Worm (Caenorhabditis elegans) whole organism, mixed stage, embryonic: Measurements from ENCODE around the gene C24A3.2.

ENCODE experiments used
- ces-1 ChIP-seq: fragments of 150-350 bp; optimal IDR thresholded peaks from 2 replicates; lab custom pipeline; 2014; ENCODE audit warnings: missing biosample characterization, missing genetic modification reagents, missing genetic modification characterization
- elt-3 ChIP-seq: fragments of 150-350 bp; optimal IDR thresholded peaks from 2 replicates; lab custom pipeline; 2014; ENCODE audit warnings: missing biosample characterization, missing genetic modification characterization
- hlh-1 ChIP-seq: fragments of 150-350 bp; optimal IDR thresholded peaks from 2 replicates; lab custom pipeline; 2014; ENCODE audit warnings: missing biosample characterization, missing genetic modification reagents, missing genetic modification characterization
- lin-13 ChIP-seq: fragments of 150-350 bp; optimal IDR thresholded peaks from 2 replicates; lab custom pipeline; 2014; ENCODE audit warnings: missing biosample characterization, missing genetic modification characterization
- mep-1 ChIP-seq: fragments of 150-350 bp; optimal IDR thresholded peaks from 2 replicates; lab custom pipeline; 2017; ENCODE audit warnings: missing biosample characterization, missing genetic modification reagents, missing genetic modification characterization, inconsistent platforms
- mls-2 ChIP-seq: sonication (generic microtip); optimal IDR thresholded peaks from 2 replicates; lab custom pipeline; 2016; ENCODE audit warnings: mild to moderate bottlenecking, missing genetic modification characterization, moderate library complexity, missing compliant biosample characterization
- nhr-12 ChIP-seq: fragments of 150-350 bp; optimal IDR thresholded peaks from 2 replicates; lab custom pipeline; 2014; ENCODE audit warnings: missing biosample characterization, missing genetic modification characterization
- nhr-76 ChIP-seq: sonication (generic microtip); optimal IDR thresholded peaks from 2 replicates; lab custom pipeline; 2017; ENCODE audit warnings: missing biosample characterization, missing genetic modification characterization
- snpc-4 ChIP-seq: fragments of 150-350 bp; optimal IDR thresholded peaks from 2 replicates; lab custom pipeline; 2014; ENCODE audit warnings: missing biosample characterization, missing genetic modification characterization
- tbx-8 ChIP-seq: fragments of 200-800 bp; sonication (Bioruptor generic); optimal IDR thresholded peaks from 2 replicates; lab custom pipeline; 2018; ENCODE audit warnings: mild to moderate bottlenecking, missing genetic modification characterization, moderate library complexity, missing compliant biosample characterization
- unc-39 ChIP-seq: fragments of 150-350 bp; optimal IDR thresholded peaks from 2 replicates; lab custom pipeline; 2014; ENCODE audit warnings: missing biosample characterization, missing genetic modification characterization
- unc-62 ChIP-seq: fragments of 150-350 bp; optimal IDR thresholded peaks from 2 replicates; lab custom pipeline; 2014; ENCODE audit warnings: missing biosample characterization, missing genetic modification reagents, missing genetic modification characterization
- ztf-11 ChIP-seq: fragments of 150-350 bp; optimal IDR thresholded peaks from 2 replicates; lab custom pipeline; 2014; ENCODE audit warnings: missing biosample characterization, missing genetic modification characterization

DNA sequence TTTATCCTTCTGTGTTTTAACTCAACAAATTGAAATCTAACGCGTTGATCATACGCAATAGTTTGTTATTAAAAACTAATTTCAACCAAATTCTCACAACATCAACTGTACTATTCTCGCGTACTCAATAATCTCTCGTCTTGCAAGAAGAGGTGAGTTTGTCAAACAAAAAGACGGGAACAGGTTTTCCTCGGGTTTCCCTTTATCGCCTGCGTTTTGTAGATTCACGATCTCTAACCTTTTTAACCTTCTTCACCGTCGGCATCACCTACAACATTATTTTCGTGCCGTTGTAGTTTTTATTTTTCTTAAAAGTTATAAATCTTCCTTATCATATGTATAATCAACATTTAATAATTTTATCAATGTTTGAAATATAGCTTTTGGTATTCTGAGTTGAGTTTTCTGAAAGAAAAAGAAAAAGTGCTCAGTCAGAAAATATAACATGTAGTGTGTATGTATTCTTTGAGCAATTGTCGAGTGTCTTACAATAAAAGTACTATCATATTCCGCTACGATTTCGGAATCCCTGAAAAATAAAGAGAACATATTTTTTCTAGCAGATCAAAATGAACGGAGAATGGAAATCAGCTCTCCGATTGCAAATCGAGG, 31.7 kb downstream of the C24A3.2 start, which contains the start of gene snf-12:
- TF ChIP-seq snpc-4 (tag; lab: Kevin White, UChicago) (no peak), mep-1 (tag; lab: Kevin White, UChicago) (no peak), lin-13 (no peak), nhr-76 (tag; lab: Kevin White, UChicago) (no peak), hlh-1 (no peak), mls-2 (tag; lab: Kevin White, UChicago) (no peak), ztf-11 (tag; lab: Kevin White, UChicago) (no peak), tbx-8 (no peak), nhr-12 (tag; lab: Kevin White, UChicago) (no peak), unc-62 (no peak), unc-39 (tag; lab: Kevin White, UChicago) (no peak), ces-1 (GFP tag; lab: Kevin White, UChicago) (no peak), elt-3 (no peak)
